Worm (Caenorhabditis elegans) whole organism, L2 larva: Measurements from ENCODE around the gene Y77E11A.8.

ENCODE experiments used
- Y55F3AM.14 ChIP-seq: fragments of 200-800 bp; sonication (Bioruptor generic); optimal IDR thresholded peaks from 2 replicates; lab custom pipeline; 2018; ENCODE audit warnings: mild to moderate bottlenecking, missing genetic modification characterization, missing compliant biosample characterization
- ama-1 ChIP-seq: fragments of 150-350 bp; optimal IDR thresholded peaks from 2 replicates; lab custom pipeline; 2018; ENCODE audit warnings: inconsistent platforms
- fos-1 ChIP-seq: fragments of 150-350 bp; optimal IDR thresholded peaks from 2 replicates; lab custom pipeline; 2014; ENCODE audit warnings: missing biosample characterization, missing genetic modification characterization
- mdl-1 ChIP-seq, 2 experiments: fragments of 150-350 bp in 1 of 2; sonication (generic microtip) in 1 of 2; optimal IDR thresholded peaks; 2 replicates each; lab custom pipeline; 2017; ENCODE audit warnings: missing biosample characterization in 2 of 2, missing genetic modification characterization in 2 of 2
- nhr-237 ChIP-seq: fragments of 150-350 bp; optimal IDR thresholded peaks from 2 replicates; lab custom pipeline; 2014; ENCODE audit warnings: missing biosample characterization, missing genetic modification characterization
- nhr-77 ChIP-seq: fragments of 150-350 bp; optimal IDR thresholded peaks from 2 replicates; lab custom pipeline; 2014; ENCODE audit warnings: missing biosample characterization, missing genetic modification characterization
- skn-1 ChIP-seq: sonication (generic microtip); optimal IDR thresholded peaks from 2 replicates; lab custom pipeline; 2017; ENCODE audit warnings: missing biosample characterization, missing genetic modification characterization
- sma-3 ChIP-seq: sonication (generic microtip); optimal IDR thresholded peaks from 2 replicates; lab custom pipeline; 2016; ENCODE audit warnings: missing genetic modification reagents, missing genetic modification characterization, missing compliant biosample characterization
- unc-62 ChIP-seq: fragments of 150-350 bp; optimal IDR thresholded peaks from 2 replicates; lab custom pipeline; 2014; ENCODE audit warnings: missing biosample characterization, missing genetic modification reagents, missing genetic modification characterization

ce11 chrIV:1430261-1430660 lies 5.4 kb upstream of the Y77E11A.8 start, which contains the start of gene Y77E11A.23:
- TF ChIP-seq ama-1 (lab: Kevin White, UChicago), result no peak
- no peak for TF ChIP-seq skn-1
- TF ChIP-seq sma-3 (GFP tag; lab: Kevin White, UChicago), result no peak
- no peak for TF ChIP-seq Y55F3AM.14 (GFP tag; lab: Kevin White, UChicago)
- no peak for TF ChIP-seq unc-62 (GFP tag; lab: Kevin White, UChicago)
- TF ChIP-seq nhr-237 (tag; lab: Kevin White, UChicago), result no peak
- TF ChIP-seq mdl-1 (tag; optimal IDR thresholded peaks at IDR 0.05; lab: Kevin White, UChicago), result no peak
- TF ChIP-seq fos-1 (tag; lab: Kevin White, UChicago), result no peak
- no peak for TF ChIP-seq nhr-77
